Worm (Caenorhabditis elegans): ENCODE results near the gene T10F2.2.

Gene T10F2.2

DNA sequence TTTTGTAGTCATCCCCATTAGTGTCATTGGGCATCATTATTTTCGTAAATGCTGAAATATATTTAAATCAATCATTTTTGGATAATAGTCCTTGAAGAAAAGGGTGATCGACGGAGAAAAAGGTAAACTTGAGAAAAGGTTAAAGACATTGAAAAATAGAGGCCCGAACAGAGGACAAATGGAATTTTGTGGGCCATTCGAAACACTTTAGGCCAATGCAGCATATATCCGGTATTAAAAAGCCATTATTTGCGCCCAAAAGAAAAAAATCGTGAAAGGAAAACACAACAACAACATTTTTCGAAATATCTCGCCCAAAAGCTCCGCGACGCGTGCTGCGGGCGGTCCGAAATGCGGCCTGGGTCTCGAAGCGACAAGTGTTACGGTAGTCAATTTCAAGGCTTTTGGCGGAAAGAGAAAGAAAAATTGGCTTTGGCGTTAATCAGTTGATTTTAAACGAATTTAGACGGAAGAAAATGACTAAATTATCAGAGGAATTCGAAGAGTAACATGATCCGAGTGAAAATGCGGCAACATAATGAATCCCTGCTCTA lies 41.8 kb upstream of the T10F2.2 start, which contains the start of gene morc-1:
morc-1 (minus strand) TSS at position 51 of the 554 bp plus-strand sequence.
- TF ChIP-seq tbx-2 (tag; optimal IDR thresholded peaks at IDR 0.05), result no peak
- TF ChIP-seq pha-4 (tag; optimal IDR thresholded peaks at IDR 0.05), result no peak
- TF ChIP-seq unc-62 (GFP tag; optimal IDR thresholded peaks at IDR 0.05), result no peak

DNA sequence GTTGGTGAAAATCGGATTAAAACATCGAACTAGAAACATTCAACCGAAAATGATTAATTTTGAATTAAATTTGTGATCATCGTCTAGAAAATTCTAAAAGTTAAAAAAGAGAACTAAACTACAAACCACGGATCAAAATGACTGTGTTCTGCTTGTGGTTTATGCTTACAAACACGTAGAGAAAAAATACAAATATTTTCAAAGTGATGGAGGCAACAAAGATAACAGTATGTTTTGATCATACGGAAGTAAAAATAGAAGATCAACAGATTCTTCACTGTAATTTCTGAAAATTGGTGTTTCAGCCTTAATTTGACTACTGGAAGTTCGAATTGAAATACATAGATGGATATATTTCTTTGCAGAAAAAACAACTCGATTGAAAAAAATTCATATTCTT lies 38.2 kb upstream of the T10F2.2 start:
- TF ChIP-seq tbx-2 (tag; optimal IDR thresholded peaks at IDR 0.05) (no peak), ceh-28 (tag; optimal IDR thresholded peaks at IDR 0.05) (no peak), ceh-82 (tag; optimal IDR thresholded peaks at IDR 0.05) (no peak), lsy-12 (tag; optimal IDR thresholded peaks at IDR 0.05) (no peak), nhr-25 (tag; optimal IDR thresholded peaks at IDR 0.05) (no peak), nhr-67 (tag; optimal IDR thresholded peaks at IDR 0.05) (no peak), daf-12 (tag; optimal IDR thresholded peaks at IDR 0.05) (no peak), nhr-77 (tag; optimal IDR thresholded peaks at IDR 0.05) (no peak), nhr-28 (tag; optimal IDR thresholded peaks at IDR 0.05) (no peak), unc-62 (GFP tag; optimal IDR thresholded peaks at IDR 0.05) (no peak), fkh-2 (tag; optimal IDR thresholded peaks at IDR 0.05) (no peak), nhr-43 (tag; optimal IDR thresholded peaks at IDR 0.05; ENCODE audit: poor library complexity, severe bottlenecking) (no peak), elt-2 (tag; optimal IDR thresholded peaks at IDR 0.05) (no peak), pha-4 (tag; optimal IDR thresholded peaks at IDR 0.05) (no peak), eor-1 (tag; optimal IDR thresholded peaks at IDR 0.05) (no peak), ztf-4 (tag; optimal IDR thresholded peaks at IDR 0.05) (no peak), hmg-11 (tag; optimal IDR thresholded peaks at IDR 0.05) (no peak), aly-2 (tag; optimal IDR thresholded peaks at IDR 0.05) (no peak), nhr-237 (tag; optimal IDR thresholded peaks at IDR 0.05) (no peak)

- TF ChIP-seq egl-5 (tag; optimal IDR thresholded peaks at IDR 0.05), result no peak
- peak; percentile 81 for TF ChIP-seq nhr-25 (tag; optimal IDR thresholded peaks at IDR 0.05)
- TF ChIP-seq pqm-1 (tag; optimal IDR thresholded peaks at IDR 0.05), result peak; percentile 89
- TF ChIP-seq lsy-12 (tag; optimal IDR thresholded peaks at IDR 0.05), result peak; percentile 48
- TF ChIP-seq snpc-4 (tag; optimal IDR thresholded peaks at IDR 0.05), result peak; percentile 30
- peak; percentile 85 for TF ChIP-seq pha-4 (tag; optimal IDR thresholded peaks at IDR 0.05)
- peak; percentile 34 for TF ChIP-seq elt-1 (tag; optimal IDR thresholded peaks at IDR 0.05)
- TF ChIP-seq nhr-23 (tag; optimal IDR thresholded peaks at IDR 0.05), result peak; percentile 44
- TF ChIP-seq ceh-28 (tag; optimal IDR thresholded peaks at IDR 0.05), result peak; percentile 60
- TF ChIP-seq egl-27 (tag; optimal IDR thresholded peaks at IDR 0.05), result no peak
- peak; percentile 79 for TF ChIP-seq jun-1 (tag; optimal IDR thresholded peaks at IDR 0.05)
- peak; percentile 80 for TF ChIP-seq elt-2 (tag; optimal IDR thresholded peaks at IDR 0.05)
- TF ChIP-seq nfya-1 (tag; optimal IDR thresholded peaks at IDR 0.05; ENCODE audit: insufficient read depth), result peak; percentile 73
- TF ChIP-seq fkh-2 (tag; optimal IDR thresholded peaks at IDR 0.05), result no peak
- TF ChIP-seq elt-3 (tag; optimal IDR thresholded peaks at IDR 0.05), result peak in 1 of 3 experiments; percentile 20
- no peak for TF ChIP-seq ama-1 (optimal IDR thresholded peaks at IDR 0.05)
- peak; percentile 12 for TF ChIP-seq lin-15B (tag; optimal IDR thresholded peaks at IDR 0.05)
- TF ChIP-seq hmg-11 (tag; optimal IDR thresholded peaks at IDR 0.05), result peak; percentile 29
- no peak for TF ChIP-seq ceh-82 (tag; optimal IDR thresholded peaks at IDR 0.05)
- peak; percentile 78 for TF ChIP-seq nhr-43 (tag; optimal IDR thresholded peaks at IDR 0.05; ENCODE audit: poor library complexity, severe bottlenecking)
Observed at ce11 chrIII:5202641-5203040, 37.5 kb upstream of the T10F2.2 start.

DNA sequence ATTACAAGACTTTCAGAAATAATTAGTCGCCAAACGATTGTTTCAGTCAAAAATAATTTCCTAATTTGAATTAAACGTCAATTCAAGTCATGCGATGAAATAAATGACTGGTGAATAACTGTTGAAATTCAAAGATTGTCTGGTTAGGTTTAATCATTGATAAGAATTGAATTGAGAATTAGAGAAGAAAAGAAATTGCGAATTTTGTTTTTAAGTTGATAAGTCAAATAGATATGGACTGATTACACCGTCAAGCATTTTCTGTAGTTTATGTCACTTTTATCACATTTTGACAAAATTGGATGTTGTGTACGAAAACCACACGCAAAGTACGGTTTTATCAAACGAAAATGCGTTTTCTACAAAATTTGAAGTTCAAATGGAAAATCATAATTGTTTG lies 36.2 kb upstream of the T10F2.2 start:
- TF ChIP-seq lsy-12 (tag; optimal IDR thresholded peaks at IDR 0.05) (no peak), nhr-23 (tag; optimal IDR thresholded peaks at IDR 0.05) (peak; percentile 9), sea-2 (GFP tag; optimal IDR thresholded peaks at IDR 0.05) (no peak), nhr-77 (tag; optimal IDR thresholded peaks at IDR 0.05) (no peak), tbx-2 (tag; optimal IDR thresholded peaks at IDR 0.05) (no peak), lin-39 (tag; optimal IDR thresholded peaks at IDR 0.05) (no peak), egl-27 (tag; optimal IDR thresholded peaks at IDR 0.05) (no peak), ceh-16 (tag; optimal IDR thresholded peaks at IDR 0.05) (no peak), elt-3 (tag; optimal IDR thresholded peaks at IDR 0.05) (peak in 2 of 3 experiments; percentile 42 to 64), unc-62 (GFP tag; optimal IDR thresholded peaks at IDR 0.05) (no peak), ceh-28 (tag; optimal IDR thresholded peaks at IDR 0.05) (peak; percentile 2), pqm-1 (tag; optimal IDR thresholded peaks at IDR 0.05) (peak; percentile 98), pha-4 (tag; optimal IDR thresholded peaks at IDR 0.05) (peak; percentile 76), nhr-28 (tag; optimal IDR thresholded peaks at IDR 0.05) (no peak), ZK546.5 (tag; optimal IDR thresholded peaks at IDR 0.05) (no peak), mdl-1 (tag; optimal IDR thresholded peaks at IDR 0.05) (no peak), skn-1 (tag; optimal IDR thresholded peaks at IDR 0.05) (no peak), elt-2 (tag; optimal IDR thresholded peaks at IDR 0.05) (peak; percentile 97), fkh-10 (GFP tag; optimal IDR thresholded peaks at IDR 0.05) (no peak), nhr-12 (tag; optimal IDR thresholded peaks at IDR 0.05) (no peak), hmg-11 (tag; optimal IDR thresholded peaks at IDR 0.05) (no peak), R02D3.7 (tag; optimal IDR thresholded peaks at IDR 0.05) (no peak), egl-5 (tag; optimal IDR thresholded peaks at IDR 0.05) (no peak), ztf-4 (tag; optimal IDR thresholded peaks at IDR 0.05) (no peak), eor-1 (tag; optimal IDR thresholded peaks at IDR 0.05) (no peak), nhr-237 (tag; optimal IDR thresholded peaks at IDR 0.05) (no peak), jun-1 (tag; optimal IDR thresholded peaks at IDR 0.05) (peak; percentile 45), daf-12 (tag; optimal IDR thresholded peaks at IDR 0.05) (no peak), nhr-11 (tag; optimal IDR thresholded peaks at IDR 0.05) (no peak)

Data from whole organism, L3 larva.